Fruit fly (Drosophila melanogaster) whole organism, embryonic: Measurements from ENCODE around the gene Mlc2.
A peak's percentile ranks its signal among the peaks of the same experiment; 100 is the strongest.

Experiments
- Atf3 ChIP-seq: fragments of 200-800 bp; sonication (Bioruptor generic); optimal IDR thresholded peaks from 3 replicates; lab custom pipeline; 2016; ENCODE audit warnings: missing biosample characterization, missing genetic modification characterization
- Bgb ChIP-seq: fragments of 200-800 bp; sonication (Bioruptor generic); IDR thresholded peaks from 2 replicates; pipeline ENCODE4 v1.3.6; 2022; ENCODE audit warnings: missing biosample characterization, missing genetic modification characterization; ENCODE audit not compliant: partially characterized antibody
- Bteb2 ChIP-seq: fragments of 200-800 bp; sonication (Bioruptor generic); optimal IDR thresholded peaks from 2 replicates; lab custom pipeline; 2016; ENCODE audit warnings: missing biosample characterization, missing genetic modification characterization
- CG10979 ChIP-seq: fragments of 200-800 bp; sonication (Bioruptor generic); optimal IDR thresholded peaks from 2 replicates; lab custom pipeline; 2018; ENCODE audit warnings: missing biosample characterization, mild to moderate bottlenecking, missing genetic modification characterization, moderate library complexity
- CG11504 ChIP-seq: fragments of 200-800 bp; sonication (Bioruptor generic); optimal IDR thresholded peaks from 3 replicates; lab custom pipeline; 2019; ENCODE audit warnings: missing biosample characterization, mild to moderate bottlenecking, missing genetic modification characterization, moderate library complexity
- CG11695 ChIP-seq: fragments of 200-800 bp; sonication (Bioruptor generic); IDR thresholded peaks from 3 replicates; pipeline ENCODE4 v1.3.6; 2022; ENCODE audit warnings: missing biosample characterization, missing genetic modification characterization
- CG12104 ChIP-seq: fragments of 200-800 bp; sonication (Bioruptor generic); optimal IDR thresholded peaks from 3 replicates; lab custom pipeline; 2016; ENCODE audit warnings: missing biosample characterization, missing genetic modification characterization
- CG13775 ChIP-seq: fragments of 200-800 bp; sonication (Bioruptor generic); optimal IDR thresholded peaks from 3 replicates; lab custom pipeline; 2017; ENCODE audit warnings: missing biosample characterization, mild to moderate bottlenecking, missing genetic modification characterization
- CG14860 ChIP-seq: fragments of 200-800 bp; sonication (Bioruptor generic); IDR thresholded peaks from 3 replicates; pipeline ENCODE4 v1.3.6; 2022; ENCODE audit warnings: missing biosample characterization, missing genetic modification characterization; ENCODE audit not compliant: partially characterized antibody
- CG1529 ChIP-seq: fragments of 200-800 bp; sonication (Bioruptor generic); optimal IDR thresholded peaks from 3 replicates; lab custom pipeline; 2018; ENCODE audit warnings: missing biosample characterization, missing genetic modification characterization
- CG18262 ChIP-seq: fragments of 200-800 bp; optimal IDR thresholded peaks from 3 replicates; lab custom pipeline; 2019; ENCODE audit warnings: missing biosample characterization, mild to moderate bottlenecking, missing genetic modification characterization, moderate library complexity
- CG2678 ChIP-seq: fragments of 200-800 bp; sonication (Bioruptor generic); optimal IDR thresholded peaks from 3 replicates; lab custom pipeline; 2019; ENCODE audit warnings: missing biosample characterization, mild to moderate bottlenecking, missing genetic modification characterization, moderate library complexity
- CG3065 ChIP-seq: fragments of 200-800 bp; sonication (Bioruptor generic); optimal IDR thresholded peaks from 2 replicates; lab custom pipeline; 2016; ENCODE audit warnings: missing biosample characterization, missing genetic modification characterization
- CG3163 ChIP-seq: fragments of 200-800 bp; sonication (Bioruptor generic); optimal IDR thresholded peaks from 3 replicates; lab custom pipeline; 2016; ENCODE audit warnings: missing biosample characterization, missing genetic modification characterization
- CG32532 ChIP-seq: fragments of 200-800 bp; sonication (Bioruptor generic); IDR thresholded peaks from 2 replicates; pipeline ENCODE4 v1.3.6; 2022; ENCODE audit warnings: missing biosample characterization, missing genetic modification characterization
- CG6254 ChIP-seq: fragments of 200-800 bp; sonication (Bioruptor generic); optimal IDR thresholded peaks from 3 replicates; lab custom pipeline; 2017; ENCODE audit warnings: mild to moderate bottlenecking, missing biosample characterization, missing genetic modification reagents, missing genetic modification characterization
- CG9727 ChIP-seq: fragments of 200-800 bp; sonication (Bioruptor generic); optimal IDR thresholded peaks from 3 replicates; lab custom pipeline; 2017; ENCODE audit warnings: missing biosample characterization, mild to moderate bottlenecking, missing genetic modification characterization
- CG9817 ChIP-seq: fragments of 200-800 bp; sonication (Bioruptor generic); optimal IDR thresholded peaks from 2 replicates; lab custom pipeline; 2018; ENCODE audit warnings: missing biosample characterization, mild to moderate bottlenecking, missing genetic modification characterization, moderate library complexity
- E2f2 ChIP-seq: fragments of 200-800 bp; sonication (Bioruptor generic); IDR thresholded peaks from 2 replicates; pipeline ENCODE4 v1.3.6; 2022; ENCODE audit warnings: missing biosample characterization, missing genetic modification characterization
- HLH3B ChIP-seq: fragments of 200-800 bp; sonication (Bioruptor generic); IDR thresholded peaks from 2 replicates; pipeline ENCODE4 v1.3.6; 2022; ENCODE audit warnings: missing biosample characterization, missing genetic modification characterization
- HLH4C ChIP-seq: fragments of 200-800 bp; sonication (Bioruptor generic); IDR thresholded peaks from 3 replicates; pipeline ENCODE4 v1.3.6; 2022; ENCODE audit warnings: missing biosample characterization, missing genetic modification characterization; ENCODE audit not compliant: partially characterized antibody
- HmgD ChIP-seq: fragments of 200-800 bp; sonication (Bioruptor generic); optimal IDR thresholded peaks from 3 replicates; lab custom pipeline; 2016; ENCODE audit warnings: missing biosample characterization, missing genetic modification characterization
- Myb ChIP-seq: fragments of 200-800 bp; sonication (Bioruptor generic); optimal IDR thresholded peaks from 2 replicates; lab custom pipeline; 2016; ENCODE audit warnings: missing biosample characterization, missing genetic modification characterization
- Nf-YB ChIP-seq: fragments of 200-800 bp; sonication (Bioruptor generic); optimal IDR thresholded peaks from 3 replicates; lab custom pipeline; 2019; ENCODE audit warnings: missing biosample characterization, mild to moderate bottlenecking, missing genetic modification characterization, moderate library complexity
- PHDP ChIP-seq: fragments of 200-800 bp; sonication (Bioruptor generic); optimal IDR thresholded peaks from 3 replicates; lab custom pipeline; 2018; ENCODE audit warnings: missing biosample characterization, mild to moderate bottlenecking, missing genetic modification characterization, moderate library complexity
- Spps ChIP-seq: fragments of 200-800 bp; sonication (Bioruptor generic); optimal IDR thresholded peaks from 2 replicates; lab custom pipeline; 2018; ENCODE audit warnings: missing biosample characterization, mild to moderate bottlenecking, missing genetic modification characterization
- Sry-β ChIP-seq: fragments of 200-800 bp; sonication (Bioruptor generic); optimal IDR thresholded peaks from 2 replicates; lab custom pipeline; 2018; ENCODE audit warnings: missing biosample characterization, mild to moderate bottlenecking, missing genetic modification characterization, moderate library complexity
- Xbp1 ChIP-seq: fragments of 200-800 bp; sonication (Bioruptor generic); optimal IDR thresholded peaks from 3 replicates; lab custom pipeline; 2016; ENCODE audit warnings: missing biosample characterization, mild to moderate bottlenecking, missing genetic modification characterization
- Xrp1 ChIP-seq: fragments of 200-800 bp; sonication (Bioruptor generic); IDR thresholded peaks from 2 replicates; pipeline ENCODE4 v1.3.6; 2022; ENCODE audit warnings: missing biosample characterization, missing genetic modification characterization
- abd-A ChIP-seq: fragments of 200-800 bp; sonication (Bioruptor generic); optimal IDR thresholded peaks from 3 replicates; lab custom pipeline; 2019; ENCODE audit warnings: missing biosample characterization, mild to moderate bottlenecking, missing genetic modification characterization, moderate library complexity
- dmrt99B ChIP-seq: fragments of 200-800 bp; sonication (Bioruptor generic); optimal IDR thresholded peaks from 2 replicates; lab custom pipeline; 2018; ENCODE audit warnings: missing biosample characterization, mild to moderate bottlenecking, missing genetic modification characterization, moderate library complexity
- eve ChIP-seq, 2 experiments: fragments of >200 bp; optimal IDR thresholded peaks; 2 replicates each; lab custom pipeline; 2017; ENCODE audit warnings: missing biosample characterization in 2 of 2, missing genetic modification characterization in 2 of 2
- gcm ChIP-seq: fragments of 200-800 bp; sonication (Bioruptor generic); optimal IDR thresholded peaks from 2 replicates; lab custom pipeline; 2019; ENCODE audit warnings: missing biosample characterization, mild to moderate bottlenecking, missing genetic modification characterization, moderate library complexity
- grn ChIP-seq: fragments of 200-800 bp; sonication (Bioruptor generic); optimal IDR thresholded peaks from 3 replicates; lab custom pipeline; 2017; ENCODE audit warnings: missing biosample characterization, missing genetic modification characterization
- hkb ChIP-seq, 2 experiments: fragments of 200-800 bp in 1 of 2; fragments of >200 bp in 1 of 2; sonication (Bioruptor generic) in 1 of 2; IDR thresholded peaks in 1 of 2; optimal IDR thresholded peaks in 1 of 2; 2 replicates each; pipeline versions ENCODE4 v1.3.6 to Lab custom; 2017 to 2022; ENCODE audit warnings: missing biosample characterization in 1 of 2, missing genetic modification characterization in 1 of 2
- ken ChIP-seq: fragments of 200-800 bp; sonication (Bioruptor generic); IDR thresholded peaks from 3 replicates; pipeline ENCODE4 v1.3.6; 2022; ENCODE audit warnings: missing biosample characterization, missing genetic modification characterization
- lbe ChIP-seq: fragments of 200-800 bp; sonication (Bioruptor generic); optimal IDR thresholded peaks from 2 replicates; lab custom pipeline; 2016; ENCODE audit warnings: missing biosample characterization, mild to moderate bottlenecking, missing genetic modification characterization
- lov ChIP-seq, 2 experiments: fragments of 200-800 bp in 1 of 2; fragments of >200 bp in 1 of 2; sonication (Bioruptor generic) in 1 of 2; IDR thresholded peaks in 1 of 2; optimal IDR thresholded peaks in 1 of 2; 2 replicates in 1 of 2; 3 replicates in 1 of 2; pipeline versions ENCODE4 v1.3.6 to Lab custom; 2017 to 2022; ENCODE audit warnings: missing biosample characterization in 1 of 2, missing genetic modification characterization in 1 of 2
- nmo ChIP-seq: fragments of 200-800 bp; sonication (Bioruptor generic); optimal IDR thresholded peaks from 2 replicates; lab custom pipeline; 2018; ENCODE audit warnings: missing biosample characterization, mild to moderate bottlenecking, missing genetic modification characterization, moderate library complexity
- prd ChIP-seq, 3 experiments: fragments of >200 bp in 2 of 3; fragments of 200-800 bp in 1 of 3; sonication (Bioruptor generic) in 1 of 3; optimal IDR thresholded peaks in 2 of 3; IDR thresholded peaks in 1 of 3; 2 replicates in 2 of 3; 3 replicates in 1 of 3; pipeline versions ENCODE4 v1.3.6 to Lab custom; 2017 to 2022; ENCODE audit warnings: missing biosample characterization in 1 of 3, missing genetic modification characterization in 1 of 3
- row ChIP-seq: fragments of 200-800 bp; sonication (Bioruptor generic); IDR thresholded peaks from 3 replicates; pipeline ENCODE4 v1.3.6; 2022; ENCODE audit warnings: missing biosample characterization, missing genetic modification characterization
- schlank ChIP-seq: fragments of 200-800 bp; sonication (Bioruptor generic); optimal IDR thresholded peaks from 2 replicates; lab custom pipeline; 2018; ENCODE audit warnings: missing biosample characterization, mild to moderate bottlenecking, missing genetic modification characterization
- sens-2 ChIP-seq: fragments of 200-800 bp; sonication (Bioruptor generic); IDR thresholded peaks from 2 replicates; pipeline ENCODE4 v1.3.6; 2022; ENCODE audit warnings: missing biosample characterization, missing genetic modification characterization
- so ChIP-seq: fragments of 200-800 bp; sonication (Bioruptor generic); IDR thresholded peaks from 3 replicates; pipeline ENCODE4 v1.3.6; 2022; ENCODE audit warnings: missing biosample characterization, missing genetic modification characterization
- tgo ChIP-seq: fragments of 200-800 bp; sonication (Bioruptor generic); IDR thresholded peaks from 3 replicates; pipeline ENCODE4 v1.3.6; 2022; ENCODE audit warnings: missing biosample characterization, missing genetic modification characterization
- twi ChIP-seq: fragments of 200-800 bp; optimal IDR thresholded peaks from 2 replicates; lab custom pipeline; 2019; ENCODE audit warnings: missing biosample characterization, mild to moderate bottlenecking, missing genetic modification characterization, moderate library complexity
- wor ChIP-seq: fragments of 200-800 bp; sonication (Bioruptor generic); IDR thresholded peaks from 2 replicates; pipeline ENCODE4 v1.3.6; 2022; ENCODE audit warnings: missing biosample characterization, missing genetic modification characterization
- zen ChIP-seq: fragments of 200-800 bp; sonication (Bioruptor generic); optimal IDR thresholded peaks from 3 replicates; lab custom pipeline; 2018; ENCODE audit warnings: missing biosample characterization, mild to moderate bottlenecking, missing genetic modification characterization, moderate library complexity

The Mlc2 gene

dm6 chr3R:30222236-30222635 lies 47.9 kb upstream of the Mlc2 start (continued):
- peak; percentile 18; the same call in 1 of the 2 replicates for TF ChIP-seq CG32532 (GFP tag; lab: Robert Waterston, UW)
- peak in 1 of 2 experiments; percentile 6 for TF ChIP-seq eve (GFP tag; optimal IDR thresholded peaks at IDR 0.05; lab: Kevin White, UChicago)
- no peak for TF ChIP-seq prd (optimal IDR thresholded peaks at IDR 0.05; lab: Kevin White, UChicago)
- TF ChIP-seq prd (GFP tag; IDR thresholded peaks at IDR 0.05; lab: Robert Waterston, UW), result peak; percentile 71; the same call in 2 of the 3 replicates
- peak; percentile 12 for TF ChIP-seq nmo (GFP tag; lab: Kevin White, UChicago)
- TF ChIP-seq CG11504 (tag; lab: Kevin White, UChicago), result peak; percentile 34
- TF ChIP-seq E2f2 (GFP tag; lab: Robert Waterston, UW), result no peak
- peak; percentile 14 for TF ChIP-seq CG13775 (GFP tag; lab: Kevin White, UChicago)
- TF ChIP-seq gcm, result no peak
- TF ChIP-seq ken (GFP tag; lab: Robert Waterston, UW), result 0 out of 3 replicates have a peak, but pooled peaks have one; percentile 49
- peak; percentile 33 for TF ChIP-seq Xbp1 (GFP tag; lab: Kevin White, UChicago)
- no peak for TF ChIP-seq lbe (GFP tag; lab: Kevin White, UChicago)
- TF ChIP-seq tgo, result 0 out of 3 replicates have a peak, but pooled peaks have one; percentile 16
- peak; percentile 13 for TF ChIP-seq dmrt99B
- TF ChIP-seq CG2678 (tag; lab: Kevin White, UChicago), result peak; percentile 27
- 0 out of 2 replicates have a peak, but pooled peaks have one; percentile 13 for TF ChIP-seq HLH3B (GFP tag; lab: Robert Waterston, UW)
- no peak for TF ChIP-seq Bteb2 (GFP tag; lab: Kevin White, UChicago)
- TF ChIP-seq Bgb (GFP tag; lab: Robert Waterston, UW), result no peak
- TF ChIP-seq zen (tag; lab: Kevin White, UChicago), result peak; percentile 47
- no peak for TF ChIP-seq HLH4C (GFP tag; lab: Robert Waterston, UW)
- no peak for TF ChIP-seq so (GFP tag; lab: Robert Waterston, UW)
- TF ChIP-seq CG9817, result no peak
- no peak for TF ChIP-seq lov (optimal IDR thresholded peaks at IDR 0.05; lab: Kevin White, UChicago)
- TF ChIP-seq lov (GFP tag; IDR thresholded peaks at IDR 0.05; lab: Robert Waterston, UW), result 0 out of 3 replicates have a peak, but pooled peaks have one; percentile 31
- TF ChIP-seq CG14860, result no peak
- TF ChIP-seq hkb (optimal IDR thresholded peaks at IDR 0.05; lab: Kevin White, UChicago), result no peak
- peak; percentile 59; the same call in 1 of the 2 replicates for TF ChIP-seq hkb (GFP tag; IDR thresholded peaks at IDR 0.05; lab: Robert Waterston, UW)
- TF ChIP-seq CG12104 (GFP tag; lab: Kevin White, UChicago), result no peak
- TF ChIP-seq CG9727 (GFP tag; lab: Kevin White, UChicago), result peak; percentile 20
- TF ChIP-seq CG18262 (tag; lab: Kevin White, UChicago), result peak; percentile 33
- TF ChIP-seq Atf3 (GFP tag; lab: Kevin White, UChicago), result no peak
- TF ChIP-seq CG10979, result peak; percentile 57
- peak; percentile 77 for TF ChIP-seq Xrp1 (GFP tag; lab: Robert Waterston, UW)
- no peak for TF ChIP-seq CG1529 (GFP tag; lab: Kevin White, UChicago)
- no peak for TF ChIP-seq grn (GFP tag; lab: Kevin White, UChicago)
- TF ChIP-seq PHDP, result peak; percentile 26
- TF ChIP-seq, all 482 proteins: peak for 71

dm6 chr3R:30216210-30216609 lies 41.9 kb upstream of the Mlc2 start, which contains the start of gene CecC:
CecC (plus strand) TSS chr3R:30216484.
- TF ChIP-seq Myb (GFP tag; lab: Kevin White, UChicago) (no peak), CG3065 (no peak), sens-2 (GFP tag; lab: Robert Waterston, UW) (no peak), twi (tag; lab: Kevin White, UChicago) (no peak), row (GFP tag; lab: Robert Waterston, UW) (no peak), CG6254 (no peak), schlank (tag; lab: Kevin White, UChicago) (no peak), Spps (tag; lab: Kevin White, UChicago) (no peak), HmgD (GFP tag; lab: Kevin White, UChicago) (no peak), CG11695 (GFP tag; lab: Robert Waterston, UW) (no peak), abd-A (tag; lab: Kevin White, UChicago) (no peak), CG3163 (no peak), Sry-β (GFP tag; lab: Kevin White, UChicago) (no peak), Nf-YB (GFP tag; lab: Kevin White, UChicago) (no peak), wor (GFP tag; lab: Robert Waterston, UW) (no peak)
